Worm (Caenorhabditis elegans): Measurements from ENCODE around the gene F07E5.13.
"Not testable (repeated sequence)": the region's sequence is repeated elsewhere in the genome, so short reads cannot be mapped to it uniquely, and the experiment has no call there.

F07E5.13 gene

DNA sequence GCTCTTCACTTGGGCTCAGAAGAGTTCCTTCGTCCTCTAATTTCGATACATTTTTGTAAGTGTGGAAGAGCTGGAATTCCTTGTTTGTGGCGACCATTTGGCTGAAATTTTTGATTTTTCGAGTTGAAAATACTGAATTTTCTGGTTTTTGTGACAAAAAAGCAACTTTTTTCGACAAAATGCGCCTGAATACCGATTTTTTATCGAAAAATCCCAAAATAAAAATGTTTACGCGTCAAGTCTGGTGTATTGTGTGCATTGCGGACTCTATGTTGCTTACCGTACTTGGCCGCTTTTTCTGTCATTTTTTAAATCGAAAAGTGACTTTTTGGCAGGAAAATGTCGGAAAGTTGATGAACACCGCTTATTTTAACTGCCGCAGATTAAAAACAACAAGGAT lies 33.5 kb downstream of the F07E5.13 start, which contains the start of gene bath-3:
Gene bath-3, minus strand, starts transcription at position 101 of the 400 bp plus-strand sequence.
- TF ChIP-seq dao-5 (tag; optimal IDR thresholded peaks at IDR 0.05), result no peak
- TF ChIP-seq him-1 (tag; optimal IDR thresholded peaks at IDR 0.05), result no peak
- no peak for TF ChIP-seq W03F9.2 (tag; optimal IDR thresholded peaks at IDR 0.05)

DNA sequence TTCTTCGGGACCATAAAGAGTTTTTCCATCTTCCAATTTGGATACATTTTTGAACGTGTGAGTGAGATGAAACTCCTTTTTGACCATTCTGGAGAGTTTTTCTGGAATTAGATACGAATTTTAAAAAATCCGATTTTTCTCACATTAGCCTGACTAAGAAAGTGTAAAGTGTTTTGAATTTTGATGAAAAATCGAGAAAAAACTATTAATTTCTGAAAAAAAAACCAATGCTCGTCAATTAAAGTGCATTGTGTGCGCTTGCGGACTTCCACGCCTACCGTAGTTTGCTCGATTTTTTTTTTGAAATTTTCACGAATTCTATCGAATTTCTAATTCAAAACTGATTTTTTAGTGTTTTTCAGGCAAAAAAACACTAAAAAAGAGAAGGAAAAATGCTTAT lies 35.2 kb downstream of the F07E5.13 start, which contains the start of gene bath-1:
Gene bath-1, minus strand, starts transcription at position 101 of the 400 bp plus-strand sequence.
- TF ChIP-seq W03F9.2 (tag; optimal IDR thresholded peaks at IDR 0.05), result no peak
- no peak for TF ChIP-seq dao-5 (tag; optimal IDR thresholded peaks at IDR 0.05)
- no peak for TF ChIP-seq him-1 (tag; optimal IDR thresholded peaks at IDR 0.05)

DNA sequence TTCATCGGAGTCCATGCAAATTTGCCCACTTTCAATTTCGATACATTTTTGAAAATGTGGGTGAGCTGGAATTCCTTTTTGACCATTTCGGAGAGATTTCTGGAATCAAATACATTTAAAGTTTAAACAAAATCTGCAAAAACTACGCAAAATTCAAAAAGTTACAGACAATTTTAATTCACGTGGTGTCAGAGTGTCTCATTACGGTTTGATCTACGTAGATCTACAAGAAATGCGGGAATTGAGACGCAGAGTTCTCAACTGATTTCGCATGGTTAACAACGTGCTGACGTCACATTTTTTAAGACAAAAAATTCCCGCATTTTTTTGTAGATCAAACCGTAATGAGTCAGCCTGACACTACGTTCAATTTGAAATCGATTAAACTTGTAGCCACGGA lies 37.4 kb downstream of the F07E5.13 start, which contains the start of gene bath-21:
Gene bath-21, minus strand, starts transcription at position 101 of the 400 bp plus-strand sequence.
- TF ChIP-seq dao-5 (tag; optimal IDR thresholded peaks at IDR 0.05), result no peak
- TF ChIP-seq him-1 (tag; optimal IDR thresholded peaks at IDR 0.05), result no peak
- TF ChIP-seq W03F9.2 (tag; optimal IDR thresholded peaks at IDR 0.05), result no peak

DNA sequence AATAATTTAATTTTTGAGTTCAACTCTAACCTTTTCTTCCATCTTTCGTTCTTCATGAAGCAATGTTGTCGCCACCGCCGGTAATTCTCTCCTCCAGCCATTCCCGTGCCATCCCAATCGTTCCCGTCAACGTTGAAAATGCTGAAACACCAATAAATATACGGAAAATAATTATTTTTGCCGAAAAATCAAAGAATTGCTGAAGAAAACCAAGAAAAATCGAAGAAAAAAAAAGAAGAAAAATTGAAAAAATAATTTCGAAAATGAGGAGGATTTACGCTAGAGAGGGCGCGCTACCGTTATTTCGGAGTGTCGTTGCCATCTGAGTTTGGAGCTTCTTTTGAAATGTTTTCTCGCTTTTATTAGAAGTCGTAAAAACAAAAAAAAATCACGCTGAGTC lies 40.4 kb downstream of the F07E5.13 start, which contains the start of gene cya-2:
Gene cya-2, minus strand, starts transcription at position 101 of the 400 bp plus-strand sequence.
- TF ChIP-seq him-1, W03F9.2, dao-5 (tag; optimal IDR thresholded peaks at IDR 0.05): not testable (repeated sequence)

DNA sequence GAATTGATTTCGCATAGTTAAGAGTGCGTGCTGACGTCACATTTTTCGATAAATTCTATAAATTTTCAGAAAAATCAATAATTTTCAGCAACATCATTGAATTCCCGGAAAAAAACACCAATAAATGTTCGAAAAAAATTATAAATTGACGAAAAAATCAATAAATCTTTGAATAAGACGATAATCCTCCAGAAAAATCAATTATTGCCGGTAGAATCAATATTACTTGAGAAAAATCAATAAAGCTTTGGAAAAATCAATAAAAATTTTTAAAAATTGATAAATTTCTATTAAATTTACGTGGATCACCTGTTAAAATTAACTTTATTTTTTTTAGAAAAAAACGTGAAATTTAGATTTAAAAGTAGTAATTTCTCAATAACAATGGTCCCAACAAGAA lies 50.0 kb downstream of the F07E5.13 start:
- TF ChIP-seq W03F9.2 (tag; optimal IDR thresholded peaks at IDR 0.05) (no peak), dao-5 (tag; optimal IDR thresholded peaks at IDR 0.05) (no peak), him-1 (tag; optimal IDR thresholded peaks at IDR 0.05) (no peak)

DNA sequence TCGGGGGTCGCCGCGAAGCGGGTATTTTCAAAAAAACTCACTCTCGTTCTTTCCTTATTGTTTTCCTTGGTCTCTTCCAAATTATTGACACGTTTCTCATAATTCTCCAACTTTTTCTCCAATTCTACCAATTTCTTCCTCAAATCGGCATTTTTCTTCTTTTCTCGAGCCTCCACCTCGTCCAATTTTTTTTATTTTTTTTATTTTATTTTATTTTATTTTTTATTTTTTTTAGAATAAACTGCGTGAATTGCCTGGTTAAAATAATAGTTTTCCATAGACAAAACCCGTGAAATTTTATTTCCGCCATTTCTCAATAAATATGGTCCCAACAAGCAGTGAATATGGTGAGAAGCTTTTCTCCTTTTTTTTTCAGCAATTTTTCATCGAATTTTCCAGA lies 51.2 kb downstream of the F07E5.13 start, which contains the start of gene F59H6.15:
Gene F59H6.15, plus strand, starts transcription at position 301 of the 400 bp plus-strand sequence.
- TF ChIP-seq dao-5 (tag; optimal IDR thresholded peaks at IDR 0.05), result no peak
- no peak for TF ChIP-seq W03F9.2 (tag; optimal IDR thresholded peaks at IDR 0.05)
- TF ChIP-seq him-1 (tag; optimal IDR thresholded peaks at IDR 0.05), result no peak

DNA sequence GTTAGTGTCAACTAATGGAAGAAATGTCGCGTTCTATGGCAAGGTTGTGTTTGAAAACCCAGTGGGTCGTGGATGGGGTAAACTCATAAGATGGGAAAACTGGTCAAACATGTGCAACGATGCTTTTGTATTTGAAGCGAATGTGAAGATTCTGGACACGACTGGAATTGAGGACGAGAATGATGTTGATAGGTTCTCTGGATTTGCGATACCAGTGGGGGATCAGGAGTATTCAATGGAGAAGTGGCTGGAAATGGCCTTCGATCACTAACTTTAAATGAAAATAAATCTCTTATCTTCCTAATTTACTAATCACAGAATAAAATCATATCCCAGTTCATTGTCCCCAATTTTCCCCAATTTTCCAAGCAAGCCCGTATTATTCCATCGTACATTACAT lies 52.7 kb downstream of the F07E5.13 start:
- TF ChIP-seq dao-5 (tag; optimal IDR thresholded peaks at IDR 0.05) (no peak), him-1 (tag; optimal IDR thresholded peaks at IDR 0.05) (no peak), W03F9.2 (tag; optimal IDR thresholded peaks at IDR 0.05) (no peak)
